Fruit fly (Drosophila melanogaster): ENCODE results near the gene CG4669.

The CG4669 gene

DNA sequence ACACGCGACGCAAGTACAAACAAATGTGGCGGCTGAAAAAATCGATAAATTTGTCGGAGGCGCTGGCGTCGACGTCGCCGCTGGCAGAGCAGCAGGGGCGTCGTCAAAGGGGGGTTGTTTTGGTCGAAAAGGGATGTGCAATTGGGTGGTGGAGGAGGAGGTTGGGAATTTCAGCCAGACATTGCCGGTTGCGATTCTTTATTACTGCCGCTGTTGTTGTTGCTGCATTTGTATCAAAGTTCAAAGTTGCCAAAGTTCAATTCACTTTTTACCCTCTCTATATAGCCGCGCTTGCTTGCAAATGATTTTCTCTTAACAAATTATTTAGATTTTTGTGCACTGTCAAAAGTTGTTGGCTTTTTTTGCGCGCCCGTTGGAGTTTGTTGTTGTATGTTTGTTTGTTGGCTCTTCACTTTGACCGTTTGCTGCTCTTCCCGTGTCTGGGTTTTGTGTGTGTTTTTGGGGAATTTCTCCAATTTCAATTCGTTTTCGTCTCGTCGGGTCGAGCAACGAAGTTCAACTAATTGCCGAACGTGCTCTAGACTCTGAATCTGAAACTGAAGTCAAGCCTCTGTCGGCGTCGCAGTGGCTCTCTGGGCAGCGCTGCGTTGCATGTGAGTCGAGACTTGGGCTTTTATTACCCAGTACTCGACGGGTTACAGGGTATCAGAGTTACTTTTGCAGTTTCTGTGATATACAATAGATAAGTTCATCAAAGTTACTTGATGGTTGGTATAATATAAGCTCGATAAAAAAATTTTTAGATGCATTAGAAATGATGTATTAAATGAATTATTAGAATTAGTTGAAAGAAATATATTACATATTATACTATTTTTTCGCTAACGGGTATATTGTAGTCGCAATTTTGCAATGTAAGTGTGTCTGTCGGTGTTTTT lies 13.9 kb downstream of the CG4669 start (continued):
- TF ChIP-seq zen2 (GFP tag; IDR thresholded peaks at IDR 0.05; ENCODE audit: partially characterized antibody): 0 out of 3 replicates have a peak, but pooled peaks have one; percentile 22
- TF ChIP-seq Dp (GFP tag; optimal IDR thresholded peaks at IDR 0.05): no peak
- TF ChIP-seq gem (tag; optimal IDR thresholded peaks at IDR 0.05): peak; percentile 76
- TF ChIP-seq bbx (GFP tag; IDR thresholded peaks at IDR 0.05; ENCODE audit: partially characterized antibody): no peak
- TF ChIP-seq CG18619 (GFP tag; optimal IDR thresholded peaks at IDR 0.05): peak; percentile 26
- no peak for TF ChIP-seq cad (GFP tag; optimal IDR thresholded peaks at IDR 0.05)
- peak; percentile 25 for TF ChIP-seq Hand (GFP tag; optimal IDR thresholded peaks at IDR 0.05)
- TF ChIP-seq nau (GFP tag; optimal IDR thresholded peaks at IDR 0.05): peak; percentile 49
- no peak for TF ChIP-seq eyg (GFP tag; optimal IDR thresholded peaks at IDR 0.05)
- peak; percentile 63 for TF ChIP-seq Abd-B (GFP tag; optimal IDR thresholded peaks at IDR 0.05)
- peak; percentile 55 for TF ChIP-seq fd3F (GFP tag; optimal IDR thresholded peaks at IDR 0.05)
- no peak for TF ChIP-seq prd (optimal IDR thresholded peaks at IDR 0.05)
- TF ChIP-seq prd (GFP tag; IDR thresholded peaks at IDR 0.05): peak; percentile 68; the same call in 2 of the 3 replicates
- 0 out of 2 replicates have a peak, but pooled peaks have one; percentile 36 for TF ChIP-seq Lim3 (GFP tag; IDR thresholded peaks at IDR 0.05)
- 0 out of 2 replicates have a peak, but pooled peaks have one; percentile 21 for TF ChIP-seq CG17328 (GFP tag; IDR thresholded peaks at IDR 0.05)
- TF ChIP-seq CG2875 (GFP tag; optimal IDR thresholded peaks at IDR 0.05): no peak
- no peak for TF ChIP-seq CG2129 (GFP tag; IDR thresholded peaks at IDR 0.05; ENCODE audit: partially characterized antibody)
- TF ChIP-seq Mes4 (GFP tag; optimal IDR thresholded peaks at IDR 0.05): no peak
- TF ChIP-seq CG1529 (GFP tag; optimal IDR thresholded peaks at IDR 0.05): peak; percentile 43
- TF ChIP-seq CG30020 (tag; optimal IDR thresholded peaks at IDR 0.05): no peak
- TF ChIP-seq ham (GFP tag; IDR thresholded peaks at IDR 0.05): no peak
- peak; percentile 49 for TF ChIP-seq Dad (GFP tag; optimal IDR thresholded peaks at IDR 0.05)
- peak; percentile 72; the same call in 1 of the 3 replicates for TF ChIP-seq jigr1 (GFP tag; IDR thresholded peaks at IDR 0.05)
- no peak for TF ChIP-seq CG6791 (GFP tag; IDR thresholded peaks at IDR 0.05; ENCODE audit: partially characterized antibody)
- peak; percentile 64 for TF ChIP-seq ssp (GFP tag; IDR thresholded peaks at IDR 0.05)
- TF ChIP-seq CTCF (GFP tag; optimal IDR thresholded peaks at IDR 0.05): no peak
- TF ChIP-seq ems (GFP tag; optimal IDR thresholded peaks at IDR 0.05): peak; percentile 61
- TF ChIP-seq Jarid2 (GFP tag; optimal IDR thresholded peaks at IDR 0.05): peak; percentile 42
- no peak for TF ChIP-seq Hr39 (optimal IDR thresholded peaks at IDR 0.05)
- TF ChIP-seq HLH54F (GFP tag; optimal IDR thresholded peaks at IDR 0.05): peak; percentile 55
- peak; percentile 6 for TF ChIP-seq CG12219 (GFP tag; optimal IDR thresholded peaks at IDR 0.05)
- TF ChIP-seq bowl (GFP tag; IDR thresholded peaks at IDR 0.05): no peak
- no peak for TF ChIP-seq trh (GFP tag; optimal IDR thresholded peaks at IDR 0.05)
- TF ChIP-seq gsb (GFP tag; IDR thresholded peaks at IDR 0.05): 0 out of 2 replicates have a peak, but pooled peaks have one; percentile 23
- TF ChIP-seq CG17802 (tag; optimal IDR thresholded peaks at IDR 0.05): no peak
- TF ChIP-seq Aef1 (GFP tag; IDR thresholded peaks at IDR 0.05): peak; percentile 56
- peak; percentile 41; the same call in 1 of the 2 replicates for TF ChIP-seq CG9932 (GFP tag; IDR thresholded peaks at IDR 0.05)
- peak; percentile 45 for TF ChIP-seq zfh2 (GFP tag; optimal IDR thresholded peaks at IDR 0.05)
- no peak for TF ChIP-seq lov (optimal IDR thresholded peaks at IDR 0.05)
- TF ChIP-seq lov (GFP tag; IDR thresholded peaks at IDR 0.05): 0 out of 3 replicates have a peak, but pooled peaks have one; percentile 52
- TF ChIP-seq en (GFP tag; optimal IDR thresholded peaks at IDR 0.05): peak; percentile 36
- TF ChIP-seq CG5180 (GFP tag; optimal IDR thresholded peaks at IDR 0.05): peak; percentile 43
- TF ChIP-seq GATAe (GFP tag; conservative IDR thresholded peaks at IDR 0.05): no peak
- peak; percentile 53 for TF ChIP-seq CG14014 (GFP tag; IDR thresholded peaks at IDR 0.05)
- TF ChIP-seq dm (GFP tag; optimal IDR thresholded peaks at IDR 0.05): peak; percentile 31
- TF ChIP-seq pita (GFP tag; optimal IDR thresholded peaks at IDR 0.05): no peak
- peak; percentile 62; the same call in 1 of the 3 replicates for TF ChIP-seq ase (GFP tag; IDR thresholded peaks at IDR 0.05)
- TF ChIP-seq sqz (GFP tag; optimal IDR thresholded peaks at IDR 0.05): no peak
- peak; percentile 52; the same call in 1 of the 2 replicates for TF ChIP-seq seq (GFP tag; IDR thresholded peaks at IDR 0.05)
- peak; percentile 21; the same call in 1 of the 2 replicates for TF ChIP-seq E2f2 (GFP tag; IDR thresholded peaks at IDR 0.05)

Measured in whole organism, embryonic.